Worm (Caenorhabditis elegans) whole organism, midembryonic: Measurements from ENCODE around the gene nhr-6.

Experiments
- klf-2 ChIP-seq: fragments of 200-800 bp; sonication (Bioruptor generic); conservative IDR thresholded peaks from 2 replicates; pipeline ENCODE4 v1.3.6; 2022; ENCODE audit warnings: missing genetic modification reagents, missing genetic modification characterization, missing compliant biosample characterization
- ref-1 ChIP-seq: fragments of 200-800 bp; sonication (Bioruptor generic); conservative IDR thresholded peaks from 2 replicates; pipeline ENCODE4 v1.3.6; 2022; ENCODE audit warnings: missing genetic modification reagents, missing genetic modification characterization, missing compliant biosample characterization
- ztf-23 ChIP-seq: fragments of 200-800 bp; sonication (Bioruptor generic); IDR thresholded peaks from 2 replicates; pipeline ENCODE4 v1.3.6; 2022; ENCODE audit warnings: missing genetic modification reagents, missing genetic modification characterization, missing compliant biosample characterization

- no peak for TF ChIP-seq klf-2 (GFP tag; lab: Robert Waterston, UW)
- no peak for TF ChIP-seq ztf-23
- TF ChIP-seq ref-1 (GFP tag; lab: Robert Waterston, UW), result no peak
Observed at ce11 chrIII:3540424-3540823, 33.0 kb upstream of the nhr-6 start.
